Worm (Caenorhabditis elegans) whole organism, L2 larva: ENCODE results near the gene alkb-7.

ENCODE experiments used
- ceh-16 ChIP-seq: fragments of 150-350 bp; optimal IDR thresholded peaks from 2 replicates; lab custom pipeline; 2014; ENCODE audit warnings: missing biosample characterization, missing genetic modification characterization
- ceh-82 ChIP-seq: fragments of 150-350 bp; optimal IDR thresholded peaks from 2 replicates; lab custom pipeline; 2014; ENCODE audit warnings: missing biosample characterization, missing genetic modification characterization
- skn-1 ChIP-seq: sonication (generic microtip); optimal IDR thresholded peaks from 2 replicates; lab custom pipeline; 2017; ENCODE audit warnings: missing biosample characterization, missing genetic modification characterization

DNA sequence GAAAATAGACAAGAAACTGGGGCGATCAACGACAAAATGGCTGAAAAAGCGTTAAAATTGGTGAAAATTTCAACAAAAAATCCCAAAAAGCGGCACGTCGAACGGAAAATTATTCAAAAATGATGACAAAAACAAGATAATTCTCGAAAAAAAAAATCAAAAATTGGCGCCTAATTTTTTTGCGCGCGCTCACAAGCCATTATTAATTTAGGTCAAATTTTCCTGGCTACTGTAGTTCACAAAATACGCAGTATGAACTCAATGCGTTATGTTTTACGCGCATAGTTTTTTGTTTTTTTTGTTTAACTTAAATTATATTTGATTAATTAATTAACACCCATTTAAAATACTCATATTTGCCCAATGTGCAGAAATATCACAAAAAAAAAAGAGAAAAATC is 48.6 kb downstream of the alkb-7 start:
- TF ChIP-seq ceh-16, result no peak
- no peak for TF ChIP-seq ceh-82 (tag; lab: Kevin White, UChicago)
- TF ChIP-seq skn-1, result no peak
